Worm (Caenorhabditis elegans) whole organism, young adult: ENCODE measurements around the gene icln-1.

ENCODE experiments used
- D2030.7 ChIP-seq: fragments of 200-800 bp; sonication (Bioruptor generic); IDR thresholded peaks from 2 replicates; pipeline ENCODE4 v1.3.6; 2022; ENCODE audit warnings: missing genetic modification reagents, missing genetic modification characterization, missing compliant biosample characterization
- F55B11.4 ChIP-seq: sonication (generic microtip); optimal IDR thresholded peaks from 2 replicates; lab custom pipeline; 2016; ENCODE audit warnings: missing compliant biosample characterization, missing genetic modification characterization, borderline replicate concordance; ENCODE audit not compliant: insufficient read depth
- F57A8.1 ChIP-seq: fragments of 200-800 bp; sonication (Bioruptor generic); optimal IDR thresholded peaks from 2 replicates; lab custom pipeline; 2018; ENCODE audit warnings: mild to moderate bottlenecking, missing genetic modification characterization, moderate library complexity, missing compliant biosample characterization
- ama-1 ChIP-seq, 3 experiments: fragments of 150-350 bp in 1 of 3; sonication (generic microtip) in 2 of 3; optimal IDR thresholded peaks; 2 replicates each; lab custom pipeline; 2014 to 2018; ENCODE audit warnings: missing biosample characterization in 2 of 3, missing genetic modification characterization in 2 of 3, missing genetic modification reagents in 2 of 3
- dpl-1 ChIP-seq: fragments of 150-350 bp; optimal IDR thresholded peaks from 2 replicates; lab custom pipeline; 2014; ENCODE audit warnings: missing biosample characterization, missing genetic modification reagents, missing genetic modification characterization
- ets-4 ChIP-seq: fragments of 200-800 bp; sonication (Bioruptor generic); optimal IDR thresholded peaks from 2 replicates; lab custom pipeline; 2018; ENCODE audit warnings: mild to moderate bottlenecking, missing genetic modification characterization, missing compliant biosample characterization
- lsl-1 ChIP-seq: fragments of 200-800 bp; sonication (Bioruptor generic); optimal IDR thresholded peaks from 2 replicates; lab custom pipeline; 2018; ENCODE audit warnings: mild to moderate bottlenecking, missing genetic modification characterization, moderate library complexity, missing compliant biosample characterization
- mes-4 ChIP-seq: sonication (generic microtip); optimal IDR thresholded peaks from 2 replicates; lab custom pipeline; 2016; ENCODE audit warnings: missing genotype, missing genetic modification characterization, missing compliant biosample characterization
- pha-4 ChIP-seq: fragments of 150-350 bp; sonication (generic microtip); optimal IDR thresholded peaks from 2 replicates; lab custom pipeline; 2014; ENCODE audit warnings: missing biosample characterization, missing genetic modification reagents, missing genetic modification characterization
- snpc-4 ChIP-seq, 5 experiments: fragments of 150-350 bp in 1 of 5; sonication (generic microtip) in 4 of 5; optimal IDR thresholded peaks; 2 replicates each; lab custom pipeline; 2014 to 2018; ENCODE audit warnings: missing genetic modification characterization in 5 of 5, missing biosample characterization in 3 of 5, antibody characterized with exemption in 2 of 5, mild to moderate bottlenecking in 2 of 5, missing compliant biosample characterization in 2 of 5, missing genotype in 2 of 5, moderate library complexity in 2 of 5, missing genetic modification reagents in 1 of 5
- unc-62 ChIP-seq: fragments of 150-350 bp; optimal IDR thresholded peaks from 2 replicates; lab custom pipeline; 2014; ENCODE audit warnings: missing biosample characterization, missing genetic modification reagents, missing genetic modification characterization

- TF ChIP-seq D2030.7 (no peak), F57A8.1 (GFP tag; lab: Kevin White, UChicago) (no peak), F55B11.4 (tag; lab: Kevin White, UChicago) (no peak), mes-4 (tag; lab: Kevin White, UChicago) (no peak), lsl-1 (GFP tag; lab: Kevin White, UChicago) (no peak), ama-1 (optimal IDR thresholded peaks at IDR 0.05; lab: Kevin White, UChicago) (no peak), ama-1 (GFP tag; optimal IDR thresholded peaks at IDR 0.05; lab: Kevin White, UChicago) (no peak), ets-4 (GFP tag; lab: Kevin White, UChicago) (no peak), pha-4 (tag; lab: Kevin White, UChicago) (no peak), dpl-1 (no peak), snpc-4 (GFP tag; optimal IDR thresholded peaks at IDR 0.05; lab: Kevin White, UChicago) (no peak), snpc-4 (tag; optimal IDR thresholded peaks at IDR 0.05; lab: Kevin White, UChicago) (no peak), unc-62 (GFP tag; lab: Kevin White, UChicago) (no peak)
Observed at ce11 chrIV:9070188-9070587, 25.3 kb downstream of the icln-1 start.
